Worm (Caenorhabditis elegans): ENCODE data around the gene Y39B6A.37.

The Y39B6A.37 gene

DNA sequence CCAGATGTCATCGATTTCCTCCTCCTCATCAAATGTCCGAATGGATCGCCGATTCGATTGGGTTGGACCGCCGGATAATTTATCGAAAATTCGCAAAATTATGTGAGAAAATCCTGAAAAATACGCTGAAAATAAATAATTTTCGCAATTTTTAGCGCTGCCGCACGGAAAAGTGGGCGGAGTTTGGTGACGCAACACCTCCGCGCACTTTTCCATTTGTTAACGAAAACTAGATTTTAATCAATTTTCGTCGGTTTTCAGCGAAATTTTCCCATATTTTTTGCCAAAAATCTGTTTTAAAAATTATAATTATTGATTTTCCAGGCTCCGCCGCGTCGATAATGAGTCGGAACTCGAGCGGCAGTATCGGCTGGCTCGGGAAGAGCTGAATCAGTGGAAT lies 10.4 kb downstream of the Y39B6A.37 start, which contains the start of gene Y39B6A.34:
Gene Y39B6A.34, plus strand, starts transcription at position 3 of the 400 bp plus-strand sequence.
- TF ChIP-seq Y48G9A.11 (GFP tag; IDR thresholded peaks at IDR 0.05) (0 out of 2 replicates have a peak, but pooled peaks have one; percentile 13), pha-4 (GFP tag; IDR thresholded peaks at IDR 0.05) (peak; percentile 30; the same call in 1 of the 2 replicates), pha-4 (tag; optimal IDR thresholded peaks at IDR 0.05) (no peak), nhr-10 (tag; optimal IDR thresholded peaks at IDR 0.05) (no peak), ama-1 (optimal IDR thresholded peaks at IDR 0.05) (peak; percentile 17), zfp-3 (GFP tag; conservative IDR thresholded peaks at IDR 0.05) (no peak), tra-1 (GFP tag; IDR thresholded peaks at IDR 0.05) (no peak), daf-16 (GFP tag; optimal IDR thresholded peaks at IDR 0.05) (peak in 1 of 2 experiments; percentile 9), daf-16 (tag; optimal IDR thresholded peaks at IDR 0.05) (no peak), lsy-2 (tag; optimal IDR thresholded peaks at IDR 0.05) (peak in 1 of 2 experiments; percentile 28), set-16 (GFP tag; IDR thresholded peaks at IDR 0.05) (peak; percentile 37; the same call in 1 of the 2 replicates), F49E8.2 (tag; optimal IDR thresholded peaks at IDR 0.05; ENCODE audit: borderline replicate concordance) (no peak), nhr-28 (tag; optimal IDR thresholded peaks at IDR 0.05) (peak; percentile 7), mep-1 (tag; optimal IDR thresholded peaks at IDR 0.05) (peak; percentile 45), R02D3.7 (tag; optimal IDR thresholded peaks at IDR 0.05) (no peak), aha-1 (tag) (peak; percentile 61), gei-8 (GFP tag; optimal IDR thresholded peaks at IDR 0.05) (no peak), spr-3 (GFP tag; optimal IDR thresholded peaks at IDR 0.05) (no peak), dve-1 (tag; optimal IDR thresholded peaks at IDR 0.05; ENCODE audit: insufficient read depth) (peak; percentile 2), mes-2 (tag; optimal IDR thresholded peaks at IDR 0.05; ENCODE audit: poor library complexity, severe bottlenecking) (peak; percentile 48), rbr-2 (tag; optimal IDR thresholded peaks at IDR 0.05) (peak; percentile 33), F10B5.3 (tag; optimal IDR thresholded peaks at IDR 0.05) (peak; percentile 27), nhr-77 (tag; optimal IDR thresholded peaks at IDR 0.05) (peak; percentile 30)

DNA sequence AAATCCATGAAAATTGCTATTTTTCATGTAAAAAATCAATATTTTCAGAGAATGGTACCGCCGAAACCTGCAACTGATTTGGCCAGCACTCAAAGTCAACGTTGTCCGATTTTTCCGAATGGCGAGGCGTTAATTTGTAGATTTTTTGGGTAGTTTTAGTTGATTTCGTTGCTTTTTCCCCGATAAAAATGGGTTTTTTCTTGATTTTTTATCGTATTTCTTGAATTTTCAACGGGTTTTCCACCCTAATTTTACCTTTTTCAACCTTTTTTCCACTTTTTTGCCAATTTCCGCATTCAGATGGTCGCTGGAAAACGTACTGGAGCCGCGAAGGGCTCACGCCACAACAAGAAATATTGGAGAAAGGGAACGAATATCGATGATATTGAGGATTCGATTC lies 11.0 kb downstream of the Y39B6A.37 start, which contains the start of gene Y39B6A.33:
Gene Y39B6A.33, plus strand, starts transcription at position 301 of the 400 bp plus-strand sequence.
- TF ChIP-seq zag-1 (tag; optimal IDR thresholded peaks at IDR 0.05) (no peak), ama-1 (optimal IDR thresholded peaks at IDR 0.05) (no peak), zfp-2 (tag; optimal IDR thresholded peaks at IDR 0.05) (no peak), D1046.2 (GFP tag; IDR thresholded peaks at IDR 0.05) (no peak), cey-2 (tag; optimal IDR thresholded peaks at IDR 0.05; ENCODE audit: borderline replicate concordance, insufficient read depth) (no peak), ceh-44 (GFP tag; IDR thresholded peaks at IDR 0.05) (0 out of 2 replicates have a peak, but pooled peaks have one; percentile 5), vab-7 (GFP tag; IDR thresholded peaks at IDR 0.05) (no peak), lir-3 (tag; optimal IDR thresholded peaks at IDR 0.05) (no peak), mes-2 (tag; optimal IDR thresholded peaks at IDR 0.05; ENCODE audit: poor library complexity, severe bottlenecking) (no peak)

DNA sequence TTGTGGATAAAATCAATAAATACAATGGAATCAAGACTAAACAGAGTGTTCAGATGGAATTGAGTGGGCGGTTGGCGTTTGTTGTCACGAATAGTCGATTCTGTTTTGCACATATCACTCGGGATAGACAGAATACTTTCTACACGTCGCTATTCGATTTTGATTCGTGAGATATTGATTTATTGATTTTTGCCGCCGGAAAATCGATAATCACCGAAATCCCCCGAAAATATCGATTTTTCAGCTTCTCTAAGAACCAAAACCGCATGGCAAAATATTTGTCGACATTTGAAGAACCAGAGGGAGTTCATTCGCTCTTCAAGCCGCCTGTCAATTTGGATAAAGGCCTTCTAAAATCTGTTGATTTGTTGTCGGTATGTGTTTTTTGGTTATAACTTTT lies 19.8 kb downstream of the Y39B6A.37 start:
- no peak for TF ChIP-seq madf-9 (GFP tag; conservative IDR thresholded peaks at IDR 0.05)
- no peak for TF ChIP-seq fos-1 (tag; optimal IDR thresholded peaks at IDR 0.05)
- no peak for TF ChIP-seq aha-1 (tag)
- TF ChIP-seq zip-2 (tag; optimal IDR thresholded peaks at IDR 0.05) = no peak
- peak; percentile 97 for TF ChIP-seq ceh-28 (tag; optimal IDR thresholded peaks at IDR 0.05)
- TF ChIP-seq arid-1 (GFP tag; conservative IDR thresholded peaks at IDR 0.05) = no peak
- TF ChIP-seq tra-1 (GFP tag; IDR thresholded peaks at IDR 0.05) = no peak

DNA sequence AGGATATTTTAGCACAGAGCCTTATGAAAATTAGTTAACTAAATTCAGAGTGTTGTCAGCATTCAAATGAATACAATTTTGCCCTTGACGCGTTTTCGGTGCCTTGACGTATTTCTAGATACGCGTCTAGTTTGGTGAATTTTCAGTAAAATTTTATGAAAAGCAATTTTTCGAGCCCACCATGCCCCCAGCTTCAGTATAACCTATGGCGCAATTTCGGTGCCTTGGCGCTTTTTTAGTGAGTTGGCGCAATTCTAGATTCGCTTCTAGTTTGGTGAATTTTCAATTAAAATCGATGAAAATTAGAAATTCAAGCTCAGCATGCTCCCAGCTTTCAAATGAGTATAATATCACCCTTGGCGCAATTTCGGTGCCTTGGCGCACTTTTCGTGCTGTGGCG lies 22.6 kb downstream of the Y39B6A.37 start:
- no peak for TF ChIP-seq ZK546.5 (tag; optimal IDR thresholded peaks at IDR 0.05)
- TF ChIP-seq nhr-10 (tag; optimal IDR thresholded peaks at IDR 0.05) = no peak
- TF ChIP-seq ztf-7 (tag; optimal IDR thresholded peaks at IDR 0.05) = no peak
- no peak for TF ChIP-seq lin-13 (GFP tag; optimal IDR thresholded peaks at IDR 0.05)
- TF ChIP-seq jun-1 (tag; optimal IDR thresholded peaks at IDR 0.05) = no peak
- TF ChIP-seq snpc-4 (tag; optimal IDR thresholded peaks at IDR 0.05) = no peak
- peak; percentile 28 for TF ChIP-seq aha-1 (tag)
- no peak for TF ChIP-seq sdz-12 (GFP tag; optimal IDR thresholded peaks at IDR 0.05)
- TF ChIP-seq daf-8 (GFP tag; IDR thresholded peaks at IDR 0.05) = no peak
- TF ChIP-seq zfp-3 (GFP tag; conservative IDR thresholded peaks at IDR 0.05) = no peak
- no peak for TF ChIP-seq ctbp-1 (GFP tag; IDR thresholded peaks at IDR 0.05)
- no peak for TF ChIP-seq T20F7.1 (GFP tag; optimal IDR thresholded peaks at IDR 0.05)
- peak in 1 of 2 experiments; percentile 92 for TF ChIP-seq unc-62 (GFP tag; optimal IDR thresholded peaks at IDR 0.05 in 1 of 2)
- TF ChIP-seq unc-62 (tag; optimal IDR thresholded peaks at IDR 0.05) = no peak

Measured in whole organism, L4 larva.